Fruit fly (Drosophila melanogaster) whole organism, pupa: Measurements from ENCODE around the gene Glut1.

Experiments
- CG12605 ChIP-seq: fragments of 200-800 bp; sonication (Bioruptor generic); IDR thresholded peaks from 2 replicates; pipeline ENCODE4 v1.3.6; 2022; ENCODE audit warnings: missing biosample characterization, missing genetic modification characterization
- CG32121 ChIP-seq: fragments of 200-800 bp; sonication (Bioruptor generic); IDR thresholded peaks from 2 replicates; pipeline ENCODE4 v1.3.6; 2022; ENCODE audit warnings: missing biosample characterization, missing genetic modification characterization
- CG4496 ChIP-seq: fragments of 200-800 bp; sonication (Bioruptor generic); IDR thresholded peaks from 3 replicates; pipeline ENCODE4 v1.3.6; 2022; ENCODE audit warnings: missing biosample characterization, missing genetic modification characterization
- CG8301 ChIP-seq: fragments of 200-800 bp; sonication (Bioruptor generic); optimal IDR thresholded peaks from 2 replicates; lab custom pipeline; 2018; ENCODE audit warnings: missing biosample characterization, mild to moderate bottlenecking, missing genetic modification characterization
- CG9948 ChIP-seq: fragments of 200-800 bp; sonication (Bioruptor generic); optimal IDR thresholded peaks from 2 replicates; lab custom pipeline; 2018; ENCODE audit warnings: missing biosample characterization, mild to moderate bottlenecking, missing genetic modification characterization, moderate library complexity
- EcR ChIP-seq: fragments of 200-800 bp; sonication (Bioruptor generic); optimal IDR thresholded peaks from 3 replicates; lab custom pipeline; 2019; ENCODE audit warnings: missing biosample characterization, missing genetic modification characterization, mild to moderate bottlenecking, moderate library complexity, missing genetic modification reagents
- gl ChIP-seq: fragments of 200-800 bp; sonication (Bioruptor generic); optimal IDR thresholded peaks from 2 replicates; lab custom pipeline; 2018; ENCODE audit warnings: missing biosample characterization, mild to moderate bottlenecking, missing genetic modification characterization

DNA sequence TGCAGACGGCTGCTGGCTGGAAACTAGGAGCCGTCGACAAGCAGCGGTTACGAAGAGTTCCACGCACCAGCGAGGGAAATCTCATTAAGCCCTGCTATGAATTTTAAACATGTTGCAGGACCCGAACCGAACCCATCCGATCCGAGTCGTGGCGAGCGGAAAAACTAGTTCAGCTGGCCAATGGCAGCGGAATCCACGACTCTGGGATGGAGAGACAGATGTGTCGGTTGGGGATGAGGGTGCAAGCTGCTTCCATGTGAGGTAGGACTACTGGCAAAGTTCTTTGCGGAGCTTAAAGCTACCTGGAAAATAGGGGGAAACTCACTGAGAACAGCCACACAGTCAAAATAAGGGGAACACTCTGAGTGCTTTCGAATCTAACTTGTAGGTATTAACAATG is 109.9 kb downstream of the Glut1 start:
- TF ChIP-seq CG9948 (tag; lab: Kevin White, UChicago) (no peak), CG32121 (GFP tag; lab: Robert Waterston, UW) (no peak), CG12605 (GFP tag; lab: Robert Waterston, UW) (no peak), gl (tag; lab: Kevin White, UChicago) (no peak), EcR (GFP tag; lab: Kevin White, UChicago) (no peak), CG4496 (GFP tag; lab: Robert Waterston, UW) (no peak), CG8301 (tag; lab: Kevin White, UChicago) (no peak)
